Fruit fly (Drosophila melanogaster) whole organism, embryonic: ENCODE results near the gene ebo.
A peak's percentile ranks its signal among the peaks of the same experiment; 100 is the strongest.

ENCODE experiments used
- Awh ChIP-seq: fragments of 200-800 bp; sonication (Bioruptor generic); IDR thresholded peaks from 2 replicates; pipeline ENCODE4, ENCODE4 v1.3.6; 2022; ENCODE audit warnings: missing biosample characterization, missing genetic modification characterization
- CG11695 ChIP-seq: fragments of 200-800 bp; sonication (Bioruptor generic); IDR thresholded peaks from 3 replicates; pipeline ENCODE4 v1.3.6; 2022; ENCODE audit warnings: missing biosample characterization, missing genetic modification characterization
- CG11723 ChIP-seq: fragments of 200-800 bp; sonication (Bioruptor generic); optimal IDR thresholded peaks from 2 replicates; lab custom pipeline; 2017; ENCODE audit warnings: missing biosample characterization, mild to moderate bottlenecking, missing genetic modification characterization
- CG12942 ChIP-seq: fragments of 200-800 bp; sonication (Bioruptor generic); optimal IDR thresholded peaks from 3 replicates; lab custom pipeline; 2016; ENCODE audit warnings: missing biosample characterization, missing genetic modification characterization
- CG13624 ChIP-seq: fragments of 200-800 bp; sonication (Bioruptor generic); optimal IDR thresholded peaks from 2 replicates; lab custom pipeline; 2016; ENCODE audit warnings: missing biosample characterization, missing genetic modification characterization
- CG14050 ChIP-seq: fragments of 200-800 bp; sonication (Bioruptor generic); IDR thresholded peaks from 3 replicates; pipeline ENCODE4 v1.3.6; 2022; ENCODE audit warnings: missing biosample characterization, missing genetic modification characterization
- CG15011 ChIP-seq: fragments of 200-800 bp; sonication (Bioruptor generic); optimal IDR thresholded peaks from 3 replicates; lab custom pipeline; 2018; ENCODE audit warnings: missing biosample characterization, mild to moderate bottlenecking, missing genetic modification characterization
- CG15073 ChIP-seq: fragments of 200-800 bp; sonication (Bioruptor generic); optimal IDR thresholded peaks from 2 replicates; lab custom pipeline; 2016; ENCODE audit warnings: missing biosample characterization, missing genetic modification characterization
- CG16779 ChIP-seq: fragments of 200-800 bp; sonication (Bioruptor generic); IDR thresholded peaks from 2 replicates; pipeline ENCODE4 v1.3.6; 2022; ENCODE audit warnings: missing biosample characterization, missing genetic modification characterization
- CG16863 ChIP-seq: fragments of 200-800 bp; sonication (Bioruptor generic); optimal IDR thresholded peaks from 3 replicates; lab custom pipeline; 2016; ENCODE audit warnings: missing biosample characterization, missing genetic modification characterization
- CG1832 ChIP-seq: fragments of 200-800 bp; sonication (Bioruptor generic); optimal IDR thresholded peaks from 2 replicates; lab custom pipeline; 2017; ENCODE audit warnings: missing biosample characterization, mild to moderate bottlenecking, missing genetic modification characterization, inconsistent platforms
- CG2129 ChIP-seq: fragments of 200-800 bp; sonication (Bioruptor generic); IDR thresholded peaks from 2 replicates; pipeline ENCODE4 v1.3.6; 2022; ENCODE audit warnings: missing biosample characterization, missing genetic modification characterization; ENCODE audit not compliant: partially characterized antibody
- CG3065 ChIP-seq: fragments of 200-800 bp; sonication (Bioruptor generic); optimal IDR thresholded peaks from 2 replicates; lab custom pipeline; 2016; ENCODE audit warnings: missing biosample characterization, missing genetic modification characterization
- CG3163 ChIP-seq: fragments of 200-800 bp; sonication (Bioruptor generic); optimal IDR thresholded peaks from 3 replicates; lab custom pipeline; 2016; ENCODE audit warnings: missing biosample characterization, missing genetic modification characterization
- CG32532 ChIP-seq: fragments of 200-800 bp; sonication (Bioruptor generic); IDR thresholded peaks from 2 replicates; pipeline ENCODE4 v1.3.6; 2022; ENCODE audit warnings: missing biosample characterization, missing genetic modification characterization
- CG33557 ChIP-seq: fragments of 200-800 bp; sonication (Bioruptor generic); optimal IDR thresholded peaks from 2 replicates; lab custom pipeline; 2019; ENCODE audit warnings: missing biosample characterization, mild to moderate bottlenecking, missing genetic modification characterization, moderate library complexity
- CG3726 ChIP-seq: fragments of 200-800 bp; sonication (Bioruptor generic); IDR thresholded peaks from 3 replicates; pipeline ENCODE4, ENCODE4 v1.3.6; 2022; ENCODE audit warnings: missing biosample characterization, missing genetic modification characterization
- CG42726 ChIP-seq: fragments of 200-800 bp; sonication (Bioruptor generic); IDR thresholded peaks from 2 replicates; pipeline ENCODE4 v1.3.6; 2022; ENCODE audit warnings: missing biosample characterization, missing genetic modification characterization; ENCODE audit not compliant: partially characterized antibody
- CG43689 ChIP-seq: fragments of 200-800 bp; sonication (Bioruptor generic); IDR thresholded peaks from 2 replicates; pipeline ENCODE4 v1.3.6; 2022; ENCODE audit warnings: missing biosample characterization, missing genetic modification characterization
- CG6272 ChIP-seq: fragments of 200-800 bp; sonication (Bioruptor generic); IDR thresholded peaks from 2 replicates; pipeline ENCODE4 v1.3.6; 2022; ENCODE audit warnings: missing biosample characterization, missing genetic modification characterization
- CG7372 ChIP-seq: fragments of 200-800 bp; sonication (Bioruptor generic); IDR thresholded peaks from 2 replicates; pipeline ENCODE4 v1.3.6; 2022; ENCODE audit warnings: missing biosample characterization, missing genetic modification characterization
- CG9727 ChIP-seq: fragments of 200-800 bp; sonication (Bioruptor generic); optimal IDR thresholded peaks from 3 replicates; lab custom pipeline; 2017; ENCODE audit warnings: missing biosample characterization, mild to moderate bottlenecking, missing genetic modification characterization
- CG9817 ChIP-seq: fragments of 200-800 bp; sonication (Bioruptor generic); optimal IDR thresholded peaks from 2 replicates; lab custom pipeline; 2018; ENCODE audit warnings: missing biosample characterization, mild to moderate bottlenecking, missing genetic modification characterization, moderate library complexity
- CTCF ChIP-seq: fragments of 200-800 bp; sonication (Bioruptor generic); optimal IDR thresholded peaks from 2 replicates; lab custom pipeline; 2017; ENCODE audit warnings: missing biosample characterization, mild to moderate bottlenecking, missing genetic modification characterization, moderate library complexity
- Camta ChIP-seq: fragments of 200-800 bp; sonication (Bioruptor generic); optimal IDR thresholded peaks from 2 replicates; lab custom pipeline; 2016; ENCODE audit warnings: missing biosample characterization, missing genetic modification characterization
- Elba2 ChIP-seq: fragments of 200-800 bp; sonication (Bioruptor generic); optimal IDR thresholded peaks from 3 replicates; lab custom pipeline; 2016; ENCODE audit warnings: missing biosample characterization, missing genetic modification characterization
- HHEX ChIP-seq: fragments of 200-800 bp; sonication (Bioruptor generic); optimal IDR thresholded peaks from 3 replicates; lab custom pipeline; 2017; ENCODE audit warnings: missing biosample characterization, mild to moderate bottlenecking, missing genetic modification characterization, missing genetic modification reagents
- Hr3 ChIP-seq: fragments of 200-800 bp; sonication (Bioruptor generic); optimal IDR thresholded peaks from 3 replicates; lab custom pipeline; 2016; ENCODE audit warnings: missing biosample characterization, missing genetic modification characterization
- Lhr ChIP-seq: fragments of 200-800 bp; sonication (Bioruptor generic); optimal IDR thresholded peaks from 3 replicates; lab custom pipeline; 2017; ENCODE audit warnings: mild to moderate bottlenecking, missing biosample characterization, missing genetic modification reagents, missing genetic modification characterization
- Stat92E ChIP-seq, 3 experiments: fragments of >200 bp in 2 of 3; fragments of 200-800 bp in 1 of 3; sonication (Bioruptor generic) in 1 of 3; optimal IDR thresholded peaks; 2 replicates each; lab custom pipeline; 2017 to 2019; ENCODE audit warnings: missing biosample characterization in 3 of 3, missing genetic modification characterization in 3 of 3, mild to moderate bottlenecking in 1 of 3, moderate library complexity in 1 of 3
- Xbp1 ChIP-seq: fragments of 200-800 bp; sonication (Bioruptor generic); optimal IDR thresholded peaks from 3 replicates; lab custom pipeline; 2016; ENCODE audit warnings: missing biosample characterization, mild to moderate bottlenecking, missing genetic modification characterization
- bsh ChIP-seq, 2 experiments: fragments of 200-800 bp; sonication (Bioruptor generic); optimal IDR thresholded peaks; 2 replicates each; lab custom pipeline; 2017 to 2018; ENCODE audit warnings: mild to moderate bottlenecking in 2 of 2, missing biosample characterization in 2 of 2, missing genetic modification characterization in 2 of 2, moderate library complexity in 1 of 2
- dati ChIP-seq: fragments of 200-800 bp; sonication (Bioruptor generic); IDR thresholded peaks from 2 replicates; pipeline ENCODE4 v1.3.6; 2022; ENCODE audit warnings: missing biosample characterization, missing genetic modification characterization
- dimm ChIP-seq: fragments of 200-800 bp; sonication (Bioruptor generic); IDR thresholded peaks from 2 replicates; pipeline ENCODE4 v1.3.6; 2022; ENCODE audit warnings: missing biosample characterization, missing genetic modification characterization
- emc ChIP-seq: fragments of 200-800 bp; sonication (Bioruptor generic); optimal IDR thresholded peaks from 2 replicates; lab custom pipeline; 2016; ENCODE audit warnings: missing biosample characterization, missing genetic modification characterization
- exex ChIP-seq: fragments of 200-800 bp; sonication (Bioruptor generic); optimal IDR thresholded peaks from 4 replicates; lab custom pipeline; 2018; ENCODE audit warnings: missing biosample characterization, mild to moderate bottlenecking, missing genetic modification characterization, moderate library complexity
- fru ChIP-seq: fragments of >200 bp; optimal IDR thresholded peaks from 2 replicates; lab custom pipeline; 2017
- ftz-f1 ChIP-seq: fragments of 200-800 bp; sonication (Bioruptor generic); optimal IDR thresholded peaks from 2 replicates; lab custom pipeline; 2016; ENCODE audit warnings: missing biosample characterization, missing genetic modification characterization
- hth ChIP-seq: fragments of >200 bp; optimal IDR thresholded peaks from 2 replicates; lab custom pipeline; 2017; ENCODE audit warnings: inconsistent platforms
- ind ChIP-seq: fragments of 200-800 bp; sonication (Bioruptor generic); optimal IDR thresholded peaks from 3 replicates; lab custom pipeline; 2016; ENCODE audit warnings: missing biosample characterization, missing genetic modification characterization
- insv ChIP-seq, 2 experiments: fragments of 200-800 bp; sonication (Bioruptor generic); optimal IDR thresholded peaks; 3 replicates each; lab custom pipeline; 2016 to 2018; ENCODE audit warnings: missing biosample characterization in 2 of 2, missing genetic modification characterization in 2 of 2
- nau ChIP-seq: fragments of 200-800 bp; sonication (Bioruptor generic); optimal IDR thresholded peaks from 3 replicates; lab custom pipeline; 2017; ENCODE audit warnings: missing biosample characterization, mild to moderate bottlenecking, missing genetic modification characterization, missing genetic modification reagents
- otp ChIP-seq: fragments of 200-800 bp; sonication (Bioruptor generic); IDR thresholded peaks from 3 replicates; pipeline ENCODE4, ENCODE4 v1.3.6; 2022; ENCODE audit warnings: missing biosample characterization, missing genetic modification characterization
- ro ChIP-seq: fragments of 200-800 bp; sonication (Bioruptor generic); IDR thresholded peaks from 2 replicates; pipeline ENCODE4 v1.3.6; 2022; ENCODE audit warnings: missing biosample characterization, missing genetic modification characterization
- sd ChIP-seq: fragments of 200-800 bp; sonication (Bioruptor generic); optimal IDR thresholded peaks from 3 replicates; lab custom pipeline; 2018; ENCODE audit warnings: missing biosample characterization, mild to moderate bottlenecking, missing genetic modification characterization, moderate library complexity
- sens ChIP-seq: fragments of 200-800 bp; sonication (Bioruptor generic); peaks from one replicate; lab custom pipeline; 2016; ENCODE audit warnings: missing biosample characterization, missing genetic modification characterization
- sens-2 ChIP-seq: fragments of 200-800 bp; sonication (Bioruptor generic); IDR thresholded peaks from 2 replicates; pipeline ENCODE4 v1.3.6; 2022; ENCODE audit warnings: missing biosample characterization, missing genetic modification characterization
- shn ChIP-seq: fragments of 200-800 bp; sonication (Bioruptor generic); optimal IDR thresholded peaks from 3 replicates; lab custom pipeline; 2016; ENCODE audit warnings: missing biosample characterization, missing genetic modification characterization
- trem ChIP-seq: fragments of 200-800 bp; optimal IDR thresholded peaks from 3 replicates; lab custom pipeline; 2019; ENCODE audit warnings: missing biosample characterization, mild to moderate bottlenecking, missing genetic modification characterization, moderate library complexity
- vvl ChIP-seq: fragments of 200-800 bp; sonication (Bioruptor generic); IDR thresholded peaks from 2 replicates; pipeline ENCODE4 v1.3.6; 2022; ENCODE audit warnings: missing biosample characterization, missing genetic modification characterization
- zf30C ChIP-seq: fragments of 200-800 bp; sonication (Bioruptor generic); optimal IDR thresholded peaks from 3 replicates; lab custom pipeline; 2018; ENCODE audit warnings: missing biosample characterization, mild to moderate bottlenecking, missing genetic modification characterization

The ebo gene

dm6 chrX:522357-523043 is 46.1 kb upstream of the ebo start (continued):
- peak; percentile 52 for TF ChIP-seq exex (tag; lab: Kevin White, UChicago)
- TF ChIP-seq HHEX (GFP tag; lab: Kevin White, UChicago) = peak; percentile 81
- TF ChIP-seq ftz-f1 = peak; percentile 70
- peak; percentile 46 for TF ChIP-seq CG33557
- TF ChIP-seq Camta = peak; percentile 64
- TF ChIP-seq hth = no peak
- peak; percentile 79 for TF ChIP-seq CG43689 (GFP tag; lab: Robert Waterston, UW)
- TF ChIP-seq ro (GFP tag; lab: Robert Waterston, UW) = no peak
- TF ChIP-seq CG3726 (GFP tag; lab: Robert Waterston, UW) = no peak
- TF ChIP-seq zf30C (GFP tag; lab: Kevin White, UChicago) = no peak
- TF ChIP-seq CG2129 (GFP tag; lab: Robert Waterston, UW) = no peak
- peak; percentile 82 for TF ChIP-seq Awh (GFP tag; lab: Robert Waterston, UW)
- no peak for TF ChIP-seq CTCF (GFP tag; lab: Kevin White, UChicago)
- TF ChIP-seq CG12942 (GFP tag; lab: Kevin White, UChicago) = peak; percentile 86
- TF ChIP-seq trem = no peak
- TF ChIP-seq CG15011 = peak; percentile 37
- TF ChIP-seq CG11695 (GFP tag; lab: Robert Waterston, UW) = peak; percentile 42; the same call in 1 of the 3 replicates
- peak; percentile 91 for TF ChIP-seq sens (GFP tag; lab: Kevin White, UChicago)
- peak; percentile 84 for TF ChIP-seq CG11723
- TF ChIP-seq CG32532 = peak; percentile 95
- TF ChIP-seq dati = peak; percentile 62
- TF ChIP-seq bsh (GFP tag; optimal IDR thresholded peaks at IDR 0.05; lab: Kevin White, UChicago) = peak in 1 of 2 experiments; percentile 76
- no peak for TF ChIP-seq CG15073 (GFP tag; lab: Kevin White, UChicago)
- TF ChIP-seq emc = peak; percentile 24
- TF ChIP-seq CG42726 (GFP tag; lab: Robert Waterston, UW) = no peak
- TF ChIP-seq CG1832 (GFP tag; lab: Kevin White, UChicago) = peak; percentile 57
- no peak for TF ChIP-seq CG6272 (GFP tag; lab: Robert Waterston, UW)
- peak; percentile 94 for TF ChIP-seq vvl (GFP tag; lab: Robert Waterston, UW)
- peak; percentile 88 for TF ChIP-seq Xbp1 (GFP tag; lab: Kevin White, UChicago)
- peak; percentile 72 for TF ChIP-seq CG16863 (GFP tag; lab: Kevin White, UChicago)
- TF ChIP-seq otp (GFP tag; lab: Robert Waterston, UW) = peak; percentile 80; the same call in 2 of the 3 replicates
- no peak for TF ChIP-seq insv (GFP tag; optimal IDR thresholded peaks at IDR 0.05; lab: Kevin White, UChicago)
- TF ChIP-seq CG16779 (GFP tag; lab: Robert Waterston, UW) = peak; percentile 93
- peak; percentile 74 for TF ChIP-seq shn
- TF ChIP-seq CG9817 (tag; lab: Kevin White, UChicago) = peak; percentile 87
- no peak for TF ChIP-seq Stat92E (GFP tag; optimal IDR thresholded peaks at IDR 0.05; lab: Kevin White, UChicago)
- peak; percentile 8 for TF ChIP-seq CG3065 (GFP tag; lab: Kevin White, UChicago)
- peak; percentile 57 for TF ChIP-seq CG9727 (GFP tag; lab: Kevin White, UChicago)
- 0 out of 2 replicates have a peak, but pooled peaks have one; percentile 48 for TF ChIP-seq dimm (GFP tag; lab: Robert Waterston, UW)
- no peak for TF ChIP-seq Lhr (GFP tag; lab: Kevin White, UChicago)
- TF ChIP-seq Hr3 = peak; percentile 65
- TF ChIP-seq Elba2 (GFP tag; lab: Kevin White, UChicago) = no peak
- peak; percentile 77 for TF ChIP-seq CG14050
- peak; percentile 77 for TF ChIP-seq CG3163 (GFP tag; lab: Kevin White, UChicago)
- TF ChIP-seq sd (tag; lab: Kevin White, UChicago) = peak; percentile 85
- peak; percentile 60 for TF ChIP-seq CG7372 (GFP tag; lab: Robert Waterston, UW)
- peak; percentile 77 for TF ChIP-seq sens-2
- TF ChIP-seq ind (GFP tag; lab: Kevin White, UChicago) = peak; percentile 88
- TF ChIP-seq fru = no peak
- peak; percentile 93 for TF ChIP-seq CG13624 (GFP tag; lab: Kevin White, UChicago)
- peak; percentile 41 for TF ChIP-seq nau (GFP tag; lab: Kevin White, UChicago)
